Worm (Caenorhabditis elegans): ENCODE results near the gene nmy-1.

DNA sequence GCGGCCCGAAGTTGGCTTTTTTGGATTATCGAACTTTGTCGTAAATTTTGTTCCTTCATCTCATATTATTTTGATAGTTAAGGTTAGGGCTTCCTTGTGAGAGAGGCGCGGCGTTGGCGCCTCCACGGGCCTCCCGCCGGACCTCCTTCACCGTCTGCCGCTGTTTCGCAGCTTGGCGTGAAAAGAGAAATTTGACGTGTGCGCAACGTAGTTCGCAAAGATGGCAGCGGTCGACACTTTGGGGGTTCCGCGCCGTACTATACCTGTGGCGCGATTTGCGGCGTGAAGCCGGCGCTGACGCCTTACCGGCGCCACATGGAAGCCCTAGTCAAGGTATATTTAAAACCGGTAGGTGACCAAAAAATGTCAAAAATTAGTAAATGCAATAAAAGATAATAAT, 33.0 kb downstream of the nmy-1 start:
- no peak for TF ChIP-seq hmg-4 (GFP tag; optimal IDR thresholded peaks at IDR 0.05)
- TF ChIP-seq hmbx-1 (tag; optimal IDR thresholded peaks at IDR 0.05): no peak

All from whole organism, early embryonic.